Fruit fly (Drosophila melanogaster) whole organism, pupa: ENCODE results near the gene Gr10b.

Experiments
- CG15710 ChIP-seq: fragments of 200-800 bp; sonication (Bioruptor generic); optimal IDR thresholded peaks from 2 replicates; lab custom pipeline; 2018; ENCODE audit warnings: missing biosample characterization, mild to moderate bottlenecking, missing genetic modification characterization, moderate library complexity
- CG32121 ChIP-seq: fragments of 200-800 bp; sonication (Bioruptor generic); IDR thresholded peaks from 2 replicates; pipeline ENCODE4 v1.3.6; 2022; ENCODE audit warnings: missing biosample characterization, missing genetic modification characterization
- CG4496 ChIP-seq: fragments of 200-800 bp; sonication (Bioruptor generic); IDR thresholded peaks from 3 replicates; pipeline ENCODE4 v1.3.6; 2022; ENCODE audit warnings: missing biosample characterization, missing genetic modification characterization
- CG9948 ChIP-seq: fragments of 200-800 bp; sonication (Bioruptor generic); optimal IDR thresholded peaks from 2 replicates; lab custom pipeline; 2018; ENCODE audit warnings: missing biosample characterization, mild to moderate bottlenecking, missing genetic modification characterization, moderate library complexity
- Ets98B ChIP-seq: fragments of 200-800 bp; sonication (Bioruptor generic); IDR thresholded peaks from 2 replicates; pipeline ENCODE4 v1.3.6; 2022; ENCODE audit warnings: missing biosample characterization, missing genetic modification characterization
- Pif1B ChIP-seq: fragments of 200-800 bp; sonication (Bioruptor generic); optimal IDR thresholded peaks from 3 replicates; lab custom pipeline; 2016; ENCODE audit warnings: missing biosample characterization, missing genetic modification characterization
- Snoo ChIP-seq: fragments of 200-800 bp; sonication (Bioruptor generic); optimal IDR thresholded peaks from 3 replicates; lab custom pipeline; 2017; ENCODE audit warnings: missing biosample characterization, mild to moderate bottlenecking, missing genetic modification characterization, inconsistent platforms
- rn ChIP-seq: fragments of 200-800 bp; sonication (Bioruptor generic); IDR thresholded peaks from 2 replicates; pipeline ENCODE4 v1.3.6; 2022; ENCODE audit warnings: missing biosample characterization, missing genetic modification characterization

- TF ChIP-seq Pif1B (GFP tag; lab: Kevin White, UChicago) (no peak), CG4496 (GFP tag; lab: Robert Waterston, UW) (0 out of 3 replicates have a peak, but pooled peaks have one; percentile 14), CG15710 (tag; lab: Kevin White, UChicago) (no peak), CG32121 (no peak), rn (no peak), CG9948 (tag; lab: Kevin White, UChicago) (no peak), Snoo (tag; lab: Kevin White, UChicago) (no peak), Ets98B (GFP tag; lab: Robert Waterston, UW) (no peak)
Observed at dm6 chrX:11425956-11426598, 13.1 kb upstream of the Gr10b start.
